Fruit fly (Drosophila melanogaster): ENCODE results near the gene CG14968.

The CG14968 gene

DNA sequence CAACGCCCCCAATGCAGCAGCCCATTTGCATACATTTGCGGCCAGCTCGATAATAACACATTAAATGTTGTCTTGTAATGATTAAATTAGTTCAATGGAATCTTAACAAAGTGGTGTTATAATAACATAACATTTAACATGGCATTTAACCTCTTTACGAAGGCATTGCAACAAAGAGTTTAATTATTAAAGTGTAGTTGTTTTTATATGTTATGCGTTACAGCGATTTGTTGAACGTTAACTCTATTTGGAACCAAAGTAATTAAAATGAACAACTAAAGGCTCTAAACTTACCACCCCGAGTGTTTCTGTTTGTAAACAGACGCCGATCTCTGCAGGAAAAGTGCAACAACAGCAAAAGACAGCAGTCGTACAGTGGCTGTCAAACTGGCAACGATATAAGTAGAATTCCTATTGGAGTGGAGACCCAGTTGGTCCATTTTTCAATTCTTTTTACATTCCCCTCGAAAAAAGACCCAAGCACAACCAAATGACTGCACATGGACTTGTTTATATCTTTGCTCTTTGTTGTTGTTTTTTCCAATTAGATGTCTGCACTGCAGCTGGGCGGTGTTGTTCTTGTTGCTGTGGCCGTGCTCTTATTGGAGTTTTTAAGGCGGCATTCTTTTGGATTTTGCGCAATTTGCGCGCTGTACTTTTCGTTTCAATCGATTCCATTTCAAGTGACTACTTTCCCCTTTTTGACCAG is 36.1 kb upstream of the CG14968 start:
- no peak for TF ChIP-seq Mad (GFP tag; optimal IDR thresholded peaks at IDR 0.05)
- peak; percentile 30 for TF ChIP-seq CG2712 (tag; optimal IDR thresholded peaks at IDR 0.05)
- peak; percentile 25 for TF ChIP-seq gem (tag; optimal IDR thresholded peaks at IDR 0.05)
- peak; percentile 27 for TF ChIP-seq CG6254 (GFP tag; optimal IDR thresholded peaks at IDR 0.05)
- TF ChIP-seq CG10979 (tag; optimal IDR thresholded peaks at IDR 0.05), result peak; percentile 36
- TF ChIP-seq CG11723 (GFP tag; optimal IDR thresholded peaks at IDR 0.05), result no peak
- TF ChIP-seq lola (GFP tag; optimal IDR thresholded peaks at IDR 0.05), result peak in 1 of 3 experiments; percentile 13
- TF ChIP-seq CG18262 (tag; optimal IDR thresholded peaks at IDR 0.05), result peak; percentile 48
- TF ChIP-seq zen (tag; optimal IDR thresholded peaks at IDR 0.05), result peak; percentile 47
- TF ChIP-seq bsh (GFP tag; optimal IDR thresholded peaks at IDR 0.05), result peak; percentile 54 to 60
- no peak for TF ChIP-seq CkIIα-i1 (GFP tag; IDR thresholded peaks at IDR 0.05)
- no peak for TF ChIP-seq zf30C (GFP tag; optimal IDR thresholded peaks at IDR 0.05)
- no peak for TF ChIP-seq dm (GFP tag; optimal IDR thresholded peaks at IDR 0.05)
- peak; percentile 10 for TF ChIP-seq CG13424 (tag; optimal IDR thresholded peaks at IDR 0.05)
- peak; percentile 28 for TF ChIP-seq CG14710 (tag; optimal IDR thresholded peaks at IDR 0.05)
- no peak for TF ChIP-seq D (optimal IDR thresholded peaks at IDR 0.05)
- peak; percentile 17 for TF ChIP-seq D (GFP tag; optimal IDR thresholded peaks at IDR 0.05)
- TF ChIP-seq cad (GFP tag; optimal IDR thresholded peaks at IDR 0.05), result peak; percentile 48
- peak; percentile 71 for TF ChIP-seq sens (GFP tag)
- 0 out of 3 replicates have a peak, but pooled peaks have one; percentile 41 for TF ChIP-seq CG2199 (GFP tag; IDR thresholded peaks at IDR 0.05)
- TF ChIP-seq CG15479 (GFP tag; optimal IDR thresholded peaks at IDR 0.05), result peak; percentile 19
- TF ChIP-seq fd96Cb (tag; optimal IDR thresholded peaks at IDR 0.05), result peak; percentile 2
- TF ChIP-seq CG9727 (GFP tag; optimal IDR thresholded peaks at IDR 0.05), result peak; percentile 11
- peak; percentile 30 for TF ChIP-seq dmrt11E (tag; optimal IDR thresholded peaks at IDR 0.05)
- TF ChIP-seq nmo (GFP tag; optimal IDR thresholded peaks at IDR 0.05), result peak; percentile 38
- TF ChIP-seq toy (GFP tag; IDR thresholded peaks at IDR 0.05), result no peak
- peak; percentile 16 for TF ChIP-seq CG1603 (tag; optimal IDR thresholded peaks at IDR 0.05)
- TF ChIP-seq CG6689 (GFP tag; IDR thresholded peaks at IDR 0.05), result 0 out of 2 replicates have a peak, but pooled peaks have one; percentile 18
- TF ChIP-seq PHDP (tag; optimal IDR thresholded peaks at IDR 0.05), result peak; percentile 6
- TF ChIP-seq Ssrp (tag; optimal IDR thresholded peaks at IDR 0.05), result peak; percentile 39
- no peak for TF ChIP-seq CG9609 (GFP tag; optimal IDR thresholded peaks at IDR 0.05)
- peak; percentile 16 for TF ChIP-seq nom (GFP tag; optimal IDR thresholded peaks at IDR 0.05)
- no peak for TF ChIP-seq ham (GFP tag; IDR thresholded peaks at IDR 0.05)
- peak; percentile 23; the same call in 1 of the 3 replicates for TF ChIP-seq croc (GFP tag; conservative IDR thresholded peaks at IDR 0.05)
- TF ChIP-seq CG4730 (GFP tag; IDR thresholded peaks at IDR 0.05), result no peak
- TF ChIP-seq Drgx (GFP tag; IDR thresholded peaks at IDR 0.05), result peak; percentile 75
- TF ChIP-seq CG6654 (GFP tag; optimal IDR thresholded peaks at IDR 0.05), result peak; percentile 93
- peak; percentile 34 for TF ChIP-seq Blimp-1 (GFP tag; optimal IDR thresholded peaks at IDR 0.05)
- TF ChIP-seq CG12071 (GFP tag; optimal IDR thresholded peaks at IDR 0.05), result no peak
- TF ChIP-seq CG31441 (GFP tag; IDR thresholded peaks at IDR 0.05), result peak; percentile 8; the same call in 1 of the 2 replicates
- TF ChIP-seq CG4424 (GFP tag; optimal IDR thresholded peaks at IDR 0.05), result peak; percentile 7
- TF ChIP-seq CG8388 (GFP tag; optimal IDR thresholded peaks at IDR 0.05), result peak; percentile 28
- no peak for TF ChIP-seq Bgb (GFP tag; IDR thresholded peaks at IDR 0.05; ENCODE audit: partially characterized antibody)
- TF ChIP-seq Sox102F (GFP tag; optimal IDR thresholded peaks at IDR 0.05), result peak; percentile 9
- TF ChIP-seq hth (optimal IDR thresholded peaks at IDR 0.05), result no peak
- peak; percentile 33 for TF ChIP-seq phol (tag; optimal IDR thresholded peaks at IDR 0.05)
- TF ChIP-seq gsb (GFP tag; IDR thresholded peaks at IDR 0.05), result no peak
- no peak for TF ChIP-seq CG12236 (GFP tag; optimal IDR thresholded peaks at IDR 0.05)
- TF ChIP-seq grau (tag; optimal IDR thresholded peaks at IDR 0.05), result peak; percentile 2

Data from whole organism, embryonic.